Worm (Caenorhabditis elegans) whole organism, L1 larva: ENCODE measurements around the gene rsp-4.
A peak's percentile ranks its signal among the peaks of the same experiment; 100 is the strongest.

Experiments used
- C16A3.4 ChIP-seq: fragments of 150-350 bp; optimal IDR thresholded peaks from 2 replicates; lab custom pipeline; 2014; ENCODE audit warnings: missing biosample characterization, missing genetic modification characterization
- C34B4.2 ChIP-seq: sonication (generic microtip); optimal IDR thresholded peaks from 2 replicates; lab custom pipeline; 2017; ENCODE audit warnings: mild to moderate bottlenecking, missing genetic modification characterization, missing compliant biosample characterization
- F16B12.6 ChIP-seq: fragments of 150-350 bp; optimal IDR thresholded peaks from 2 replicates; lab custom pipeline; 2014; ENCODE audit warnings: missing biosample characterization, missing genetic modification characterization
- Y116A8C.19 ChIP-seq: sonication (generic microtip); optimal IDR thresholded peaks from 2 replicates; lab custom pipeline; 2016; ENCODE audit warnings: missing compliant biosample characterization, missing genetic modification characterization, borderline replicate concordance
- alr-1 ChIP-seq: fragments of 200-800 bp; sonication (Bioruptor generic); optimal IDR thresholded peaks from 2 replicates; lab custom pipeline; 2018; ENCODE audit warnings: borderline replicate concordance, mild to moderate bottlenecking, missing genetic modification characterization, missing compliant biosample characterization
- aly-2 ChIP-seq: fragments of 150-350 bp; optimal IDR thresholded peaks from 2 replicates; lab custom pipeline; 2014; ENCODE audit warnings: missing biosample characterization, missing genetic modification characterization
- ama-1 ChIP-seq: fragments of 150-350 bp; optimal IDR thresholded peaks from 2 replicates; lab custom pipeline; 2014
- blmp-1 ChIP-seq: fragments of 150-350 bp; optimal IDR thresholded peaks from 2 replicates; lab custom pipeline; 2014; ENCODE audit warnings: missing biosample characterization, missing genetic modification characterization
- ceh-8 ChIP-seq: fragments of 200-800 bp; sonication (Bioruptor generic); optimal IDR thresholded peaks from 2 replicates; lab custom pipeline; 2018; ENCODE audit warnings: mild to moderate bottlenecking, missing genetic modification characterization, moderate library complexity, missing compliant biosample characterization
- ceh-82 ChIP-seq, 3 experiments: fragments of 150-350 bp in 1 of 3; sonication (generic microtip) in 2 of 3; optimal IDR thresholded peaks; 2 replicates each; lab custom pipeline; 2014 to 2017; ENCODE audit warnings: missing biosample characterization in 3 of 3, missing genetic modification characterization in 3 of 3
- ceh-88 ChIP-seq: fragments of 200-800 bp; sonication (Bioruptor generic); IDR thresholded peaks from 2 replicates; pipeline ENCODE4 v1.3.6; 2022; ENCODE audit warnings: missing genetic modification characterization, missing compliant biosample characterization
- ceh-90 ChIP-seq: sonication (generic microtip); optimal IDR thresholded peaks from 2 replicates; lab custom pipeline; 2016; ENCODE audit warnings: missing genetic modification characterization, missing compliant biosample characterization
- ces-1 ChIP-seq: fragments of 150-350 bp; optimal IDR thresholded peaks from 2 replicates; lab custom pipeline; 2014; ENCODE audit warnings: missing biosample characterization, missing genetic modification reagents, missing genetic modification characterization
- dsc-1 ChIP-seq: sonication (generic microtip); optimal IDR thresholded peaks from 2 replicates; lab custom pipeline; 2016; ENCODE audit warnings: mild to moderate bottlenecking, missing genetic modification characterization, missing compliant biosample characterization
- efl-3 ChIP-seq: fragments of 200-800 bp; sonication (Bioruptor generic); optimal IDR thresholded peaks from 2 replicates; lab custom pipeline; 2018; ENCODE audit warnings: mild to moderate bottlenecking, missing genetic modification characterization, missing compliant biosample characterization
- egl-13 ChIP-seq: sonication (generic microtip); optimal IDR thresholded peaks from 2 replicates; lab custom pipeline; 2016; ENCODE audit warnings: missing genotype, missing genetic modification reagents, missing genetic modification characterization, missing compliant biosample characterization
- elt-2 ChIP-seq: sonication (generic microtip); optimal IDR thresholded peaks from 2 replicates; lab custom pipeline; 2016; ENCODE audit warnings: missing genetic modification characterization, mild to moderate bottlenecking, inconsistent platforms, missing compliant biosample characterization, missing genetic modification reagents
- elt-3 ChIP-seq, 6 experiments: fragments of 150-350 bp in 1 of 6; sonication (generic microtip); optimal IDR thresholded peaks; 2 replicates each; lab custom pipeline; 2017 to 2018; ENCODE audit warnings: missing biosample characterization in 6 of 6, missing genetic modification characterization in 6 of 6, inconsistent platforms in 1 of 6
- ets-5 ChIP-seq: fragments of 200-800 bp; sonication (Bioruptor generic); IDR thresholded peaks from 2 replicates; pipeline ENCODE4 v1.3.6; 2022; ENCODE audit warnings: missing genetic modification characterization, missing compliant biosample characterization
- fkh-10 ChIP-seq: sonication (generic microtip); optimal IDR thresholded peaks from 2 replicates; lab custom pipeline; 2017; ENCODE audit warnings: missing biosample characterization, missing genetic modification reagents, missing genetic modification characterization
- fkh-4 ChIP-seq: sonication (generic microtip); optimal IDR thresholded peaks from 2 replicates; lab custom pipeline; 2016; ENCODE audit warnings: missing compliant biosample characterization, missing genetic modification characterization, borderline replicate concordance
- fkh-8 ChIP-seq: sonication (generic microtip); optimal IDR thresholded peaks from 2 replicates; lab custom pipeline; 2016; ENCODE audit warnings: mild to moderate bottlenecking, missing genetic modification characterization, missing compliant biosample characterization
- fos-1 ChIP-seq: fragments of 150-350 bp; optimal IDR thresholded peaks from 2 replicates; lab custom pipeline; 2014; ENCODE audit warnings: missing biosample characterization, missing genetic modification characterization
- grh-1 ChIP-seq: fragments of 200-800 bp; sonication (Bioruptor generic); IDR thresholded peaks from 2 replicates; pipeline ENCODE4 v1.3.6; 2022; ENCODE audit warnings: missing genetic modification reagents, missing genetic modification characterization, missing compliant biosample characterization
- hlh-17 ChIP-seq: fragments of 200-800 bp; sonication (Bioruptor generic); optimal IDR thresholded peaks from 2 replicates; lab custom pipeline; 2018; ENCODE audit warnings: missing genetic modification characterization, mild to moderate bottlenecking, missing compliant biosample characterization, moderate library complexity, borderline replicate concordance
- hlh-4 ChIP-seq: sonication (generic microtip); optimal IDR thresholded peaks from 2 replicates; lab custom pipeline; 2016; ENCODE audit warnings: mild to moderate bottlenecking, missing genetic modification characterization, missing compliant biosample characterization
- irx-1 ChIP-seq: sonication (generic microtip); optimal IDR thresholded peaks from 2 replicates; lab custom pipeline; 2016; ENCODE audit warnings: missing genetic modification characterization, missing compliant biosample characterization
- lin-14 ChIP-seq: fragments of 200-800 bp; sonication (Bioruptor generic); optimal IDR thresholded peaks from 2 replicates; lab custom pipeline; 2018; ENCODE audit warnings: mild to moderate bottlenecking, missing genetic modification characterization, moderate library complexity, missing compliant biosample characterization
- lin-15B ChIP-seq: fragments of 150-350 bp; sonication (generic microtip); optimal IDR thresholded peaks from 3 replicates; lab custom pipeline; 2014; ENCODE audit warnings: missing biosample characterization, missing genetic modification characterization
- lin-39 ChIP-seq: fragments of 150-350 bp; optimal IDR thresholded peaks from 2 replicates; lab custom pipeline; 2014; ENCODE audit warnings: missing biosample characterization, missing genetic modification reagents, missing genetic modification characterization
- mef-2 ChIP-seq: fragments of 150-350 bp; optimal IDR thresholded peaks from 2 replicates; lab custom pipeline; 2014; ENCODE audit warnings: missing biosample characterization, missing genetic modification characterization
- nhr-12 ChIP-seq: sonication (generic microtip); optimal IDR thresholded peaks from 2 replicates; lab custom pipeline; 2017; ENCODE audit warnings: missing biosample characterization, missing genetic modification characterization
- nhr-19 ChIP-seq: fragments of 200-800 bp; sonication (Bioruptor generic); conservative IDR thresholded peaks from 2 replicates; pipeline ENCODE4 v1.3.6; 2022; ENCODE audit warnings: missing genetic modification characterization, missing compliant biosample characterization
- nhr-20 ChIP-seq: sonication (generic microtip); optimal IDR thresholded peaks from 2 replicates; lab custom pipeline; 2016; ENCODE audit warnings: mild to moderate bottlenecking, missing genetic modification characterization, missing compliant biosample characterization
- nhr-237 ChIP-seq: fragments of 150-350 bp; optimal IDR thresholded peaks from 2 replicates; lab custom pipeline; 2014; ENCODE audit warnings: missing biosample characterization, missing genetic modification characterization
- nhr-28 ChIP-seq: fragments of 150-350 bp; optimal IDR thresholded peaks from 2 replicates; lab custom pipeline; 2014; ENCODE audit warnings: missing biosample characterization, missing genetic modification characterization
- nhr-47 ChIP-seq: sonication (generic microtip); optimal IDR thresholded peaks from 2 replicates; lab custom pipeline; 2016; ENCODE audit warnings: mild to moderate bottlenecking, missing genetic modification characterization, moderate library complexity, missing compliant biosample characterization
- nhr-71 ChIP-seq: sonication (generic microtip); optimal IDR thresholded peaks from 2 replicates; lab custom pipeline; 2016; ENCODE audit warnings: mild to moderate bottlenecking, missing genetic modification characterization, moderate library complexity, missing compliant biosample characterization
- nhr-76 ChIP-seq: sonication (generic microtip); optimal IDR thresholded peaks from 2 replicates; lab custom pipeline; 2017; ENCODE audit warnings: missing biosample characterization, missing genetic modification characterization
- nhr-85 ChIP-seq: sonication (generic microtip); peaks from one replicate; lab custom pipeline; 2016; ENCODE audit warnings: missing genetic modification characterization, inconsistent platforms, missing compliant biosample characterization
- nhr-90 ChIP-seq: sonication (generic microtip); optimal IDR thresholded peaks from 2 replicates; lab custom pipeline; 2016; ENCODE audit warnings: mild to moderate bottlenecking, missing genetic modification characterization, missing compliant biosample characterization; ENCODE audit not compliant: poor library complexity
- pax-3 ChIP-seq: fragments of 200-800 bp; sonication (Bioruptor generic); optimal IDR thresholded peaks from 2 replicates; lab custom pipeline; 2018; ENCODE audit warnings: mild to moderate bottlenecking, missing genetic modification characterization, moderate library complexity, missing compliant biosample characterization
- snpc-4 ChIP-seq: fragments of 150-350 bp; optimal IDR thresholded peaks from 2 replicates; lab custom pipeline; 2014; ENCODE audit warnings: missing biosample characterization, missing genetic modification characterization
- sox-4 ChIP-seq: sonication (generic microtip); optimal IDR thresholded peaks from 2 replicates; lab custom pipeline; 2016; ENCODE audit warnings: missing genetic modification characterization, missing compliant biosample characterization
- sup-37 ChIP-seq: fragments of 200-800 bp; sonication (Bioruptor generic); optimal IDR thresholded peaks from 2 replicates; lab custom pipeline; 2018; ENCODE audit warnings: mild to moderate bottlenecking, missing genetic modification characterization, missing compliant biosample characterization
- swsn-7 ChIP-seq: sonication (generic microtip); optimal IDR thresholded peaks from 2 replicates; lab custom pipeline; 2016; ENCODE audit warnings: missing genetic modification characterization, missing compliant biosample characterization
- tlp-1 ChIP-seq: fragments of 150-350 bp; optimal IDR thresholded peaks from 2 replicates; lab custom pipeline; 2014; ENCODE audit warnings: missing biosample characterization, missing genetic modification characterization
- unc-30 ChIP-seq: sonication (generic microtip); optimal IDR thresholded peaks from 2 replicates; lab custom pipeline; 2017; ENCODE audit warnings: missing biosample characterization, missing genetic modification characterization
- unc-62 ChIP-seq: fragments of 150-350 bp; optimal IDR thresholded peaks from 2 replicates; lab custom pipeline; 2014; ENCODE audit warnings: missing biosample characterization, missing genetic modification reagents, missing genetic modification characterization
- vab-15 ChIP-seq: sonication (generic microtip); optimal IDR thresholded peaks from 2 replicates; lab custom pipeline; 2017; ENCODE audit warnings: missing genotype, mild to moderate bottlenecking, missing genetic modification characterization, missing compliant biosample characterization
- xbp-1 ChIP-seq: sonication (generic microtip); optimal IDR thresholded peaks from 2 replicates; lab custom pipeline; 2016; ENCODE audit warnings: missing genetic modification characterization, missing compliant biosample characterization
- ztf-4 ChIP-seq: fragments of 150-350 bp; optimal IDR thresholded peaks from 2 replicates; lab custom pipeline; 2014; ENCODE audit warnings: missing biosample characterization, missing genetic modification characterization

The rsp-4 gene

ce11 chrII:5358137-5358745 is 30.4 kb downstream of the rsp-4 start, which contains the start of the genes F09E5.11 and bmy-1:
TSS of gene F09E5.11 (minus strand) at chrII:5358187.
TSS of gene bmy-1 (plus strand) at chrII:5358695.
- TF ChIP-seq nhr-71 (peak; percentile 94), fkh-10 (GFP tag; lab: Kevin White, UChicago) (peak; percentile 84), lin-14 (GFP tag; lab: Kevin White, UChicago) (peak; percentile 91), ztf-4 (tag; lab: Kevin White, UChicago) (no peak), unc-62 (GFP tag; lab: Kevin White, UChicago) (no peak), fkh-8 (tag; lab: Kevin White, UChicago) (peak; percentile 92), F16B12.6 (tag; lab: Kevin White, UChicago) (peak; percentile 50), mef-2 (no peak), blmp-1 (tag; lab: Kevin White, UChicago) (peak; percentile 1), hlh-4 (tag; lab: Kevin White, UChicago) (no peak), aly-2 (tag; lab: Kevin White, UChicago) (no peak), pax-3 (peak; percentile 84), efl-3 (no peak), ceh-88 (peak; percentile 63; the same call in 1 of the 2 replicates), xbp-1 (peak; percentile 85), nhr-20 (tag; lab: Kevin White, UChicago) (peak; percentile 86), dsc-1 (tag; lab: Kevin White, UChicago) (peak; percentile 85), nhr-76 (tag; lab: Kevin White, UChicago) (no peak), vab-15 (tag; lab: Kevin White, UChicago) (peak; percentile 18), ces-1 (no peak), alr-1 (tag; lab: Kevin White, UChicago) (no peak), sup-37 (GFP tag; lab: Kevin White, UChicago) (peak; percentile 44), fos-1 (tag; lab: Kevin White, UChicago) (peak; percentile 45), C34B4.2 (no peak), ceh-90 (peak; percentile 85), hlh-17 (GFP tag; lab: Kevin White, UChicago) (no peak), irx-1 (tag; lab: Kevin White, UChicago) (peak; percentile 84), nhr-85 (tag; lab: Kevin White, UChicago) (peak; percentile 91), Y116A8C.19 (peak; percentile 29), fkh-4 (tag; lab: Kevin White, UChicago) (peak; percentile 87), ets-5 (GFP tag; lab: Robert Waterston, UW) (no peak), ceh-82 (tag; optimal IDR thresholded peaks at IDR 0.05; lab: Kevin White, UChicago) (peak; percentile 81 to 84 (median 82)), grh-1 (GFP tag; lab: Robert Waterston, UW) (peak; percentile 66), elt-3 (tag; optimal IDR thresholded peaks at IDR 0.05; lab: Kevin White, UChicago) (peak in 2 of 6 experiments; percentile 16 to 29), ceh-8 (GFP tag; lab: Kevin White, UChicago) (peak; percentile 67), lin-15B (tag; lab: Kevin White, UChicago) (peak; percentile 88), ama-1 (lab: Kevin White, UChicago) (no peak), nhr-47 (peak; percentile 91), elt-2 (tag; lab: Kevin White, UChicago) (peak; percentile 79), C16A3.4 (tag; lab: Kevin White, UChicago) (peak; percentile 89), snpc-4 (tag; lab: Kevin White, UChicago) (peak; percentile 60), nhr-12 (no peak), nhr-28 (tag; lab: Kevin White, UChicago) (no peak), sox-4 (peak; percentile 66), nhr-237 (no peak), lin-39 (peak; percentile 55), tlp-1 (tag; lab: Kevin White, UChicago) (no peak), nhr-19 (peak; percentile 85), nhr-90 (tag; lab: Kevin White, UChicago) (peak; percentile 82), swsn-7 (peak; percentile 86), unc-30 (tag; lab: Kevin White, UChicago) (no peak), egl-13 (tag; lab: Kevin White, UChicago) (peak; percentile 87)
